Fruit fly (Drosophila melanogaster) whole organism, embryonic: ENCODE results near the gene CG14818.
A peak's percentile ranks its signal among the peaks of the same experiment; 100 is the strongest.

ENCODE experiments used
- Antp ChIP-seq: fragments of 200-800 bp; sonication (Bioruptor generic); optimal IDR thresholded peaks from 3 replicates; lab custom pipeline; 2016; ENCODE audit warnings: missing biosample characterization, missing genetic modification characterization
- Blimp-1 ChIP-seq: fragments of 200-800 bp; sonication (Bioruptor generic); optimal IDR thresholded peaks from 3 replicates; lab custom pipeline; 2018; ENCODE audit warnings: missing biosample characterization, missing genetic modification characterization, mild to moderate bottlenecking, moderate library complexity, missing genetic modification reagents
- CG1024 ChIP-seq: fragments of 200-800 bp; sonication (Bioruptor generic); IDR thresholded peaks from 2 replicates; pipeline ENCODE4 v1.3.6; 2022; ENCODE audit warnings: missing biosample characterization, missing genetic modification characterization
- CG10366 ChIP-seq: fragments of 200-800 bp; sonication (Bioruptor generic); IDR thresholded peaks from 2 replicates; pipeline ENCODE4 v1.3.6; 2022; ENCODE audit warnings: missing biosample characterization, missing genetic modification characterization
- CG10565 ChIP-seq: fragments of 200-800 bp; sonication (Bioruptor generic); optimal IDR thresholded peaks from 3 replicates; lab custom pipeline; 2016; ENCODE audit warnings: missing biosample characterization, mild to moderate bottlenecking, missing genetic modification characterization
- CG10979 ChIP-seq: fragments of 200-800 bp; sonication (Bioruptor generic); optimal IDR thresholded peaks from 2 replicates; lab custom pipeline; 2018; ENCODE audit warnings: missing biosample characterization, mild to moderate bottlenecking, missing genetic modification characterization, moderate library complexity
- CG11504 ChIP-seq: fragments of 200-800 bp; sonication (Bioruptor generic); optimal IDR thresholded peaks from 3 replicates; lab custom pipeline; 2019; ENCODE audit warnings: missing biosample characterization, mild to moderate bottlenecking, missing genetic modification characterization, moderate library complexity
- CG11695 ChIP-seq: fragments of 200-800 bp; sonication (Bioruptor generic); IDR thresholded peaks from 3 replicates; pipeline ENCODE4 v1.3.6; 2022; ENCODE audit warnings: missing biosample characterization, missing genetic modification characterization
- CG17361 ChIP-seq: fragments of 200-800 bp; sonication (Bioruptor generic); IDR thresholded peaks from 3 replicates; pipeline ENCODE4 v1.3.6; 2022; ENCODE audit warnings: missing biosample characterization, missing genetic modification characterization
- CG17385 ChIP-seq: fragments of 200-800 bp; sonication (Bioruptor generic); optimal IDR thresholded peaks from 3 replicates; lab custom pipeline; 2018; ENCODE audit warnings: missing biosample characterization, mild to moderate bottlenecking, missing genetic modification characterization
- CG17612 ChIP-seq: fragments of 200-800 bp; sonication (Bioruptor generic); IDR thresholded peaks from 2 replicates; pipeline ENCODE4 v1.3.6; 2022; ENCODE audit warnings: missing biosample characterization, missing genetic modification characterization
- CG2129 ChIP-seq: fragments of 200-800 bp; sonication (Bioruptor generic); IDR thresholded peaks from 2 replicates; pipeline ENCODE4 v1.3.6; 2022; ENCODE audit warnings: missing biosample characterization, missing genetic modification characterization; ENCODE audit not compliant: partially characterized antibody
- CG2202 ChIP-seq: fragments of 200-800 bp; sonication (Bioruptor generic); optimal IDR thresholded peaks from 2 replicates; lab custom pipeline; 2018; ENCODE audit warnings: missing biosample characterization, mild to moderate bottlenecking, missing genetic modification characterization
- CG2678 ChIP-seq: fragments of 200-800 bp; sonication (Bioruptor generic); optimal IDR thresholded peaks from 3 replicates; lab custom pipeline; 2019; ENCODE audit warnings: missing biosample characterization, mild to moderate bottlenecking, missing genetic modification characterization, moderate library complexity
- CG2712 ChIP-seq: fragments of 200-800 bp; optimal IDR thresholded peaks from 3 replicates; lab custom pipeline; 2019; ENCODE audit warnings: missing biosample characterization, mild to moderate bottlenecking, missing genetic modification characterization, moderate library complexity
- CG3407 ChIP-seq: fragments of 200-800 bp; sonication (Bioruptor generic); optimal IDR thresholded peaks from 2 replicates; lab custom pipeline; 2018; ENCODE audit warnings: missing biosample characterization, mild to moderate bottlenecking, missing genetic modification characterization
- CG34422 ChIP-seq: fragments of 200-800 bp; sonication (Bioruptor generic); IDR thresholded peaks from 3 replicates; pipeline ENCODE4 v1.3.6; 2022; ENCODE audit warnings: missing biosample characterization, missing genetic modification characterization
- CG3847 ChIP-seq: fragments of 200-800 bp; sonication (Bioruptor generic); IDR thresholded peaks from 2 replicates; pipeline ENCODE4 v1.3.6; 2022; ENCODE audit warnings: missing biosample characterization, missing genetic modification characterization
- CG4730 ChIP-seq: fragments of 200-800 bp; sonication (Bioruptor generic); IDR thresholded peaks from 2 replicates; pipeline ENCODE4 v1.3.6; 2022; ENCODE audit warnings: missing biosample characterization, missing genetic modification characterization
- CG4820 ChIP-seq: fragments of 200-800 bp; sonication (Bioruptor generic); optimal IDR thresholded peaks from 3 replicates; lab custom pipeline; 2016; ENCODE audit warnings: missing biosample characterization, missing genetic modification characterization
- CG7556 ChIP-seq: fragments of 200-800 bp; sonication (Bioruptor generic); optimal IDR thresholded peaks from 2 replicates; lab custom pipeline; 2017; ENCODE audit warnings: missing biosample characterization, mild to moderate bottlenecking, missing genetic modification characterization
- CG7963 ChIP-seq: fragments of 200-800 bp; sonication (Bioruptor generic); IDR thresholded peaks from 3 replicates; pipeline ENCODE4 v1.3.6; 2022; ENCODE audit warnings: missing biosample characterization, missing genetic modification characterization; ENCODE audit not compliant: partially characterized antibody
- CHES-1-like ChIP-seq: fragments of 200-800 bp; sonication (Bioruptor generic); optimal IDR thresholded peaks from 2 replicates; lab custom pipeline; 2016; ENCODE audit warnings: missing biosample characterization, missing genetic modification characterization
- Dll ChIP-seq: fragments of 200-800 bp; sonication (Bioruptor generic); IDR thresholded peaks from 4 replicates; pipeline ENCODE4 v1.3.6; 2022; ENCODE audit warnings: missing biosample characterization, missing genetic modification characterization; ENCODE audit not compliant: partially characterized antibody
- Doc2 ChIP-seq: fragments of 200-800 bp; sonication (Bioruptor generic); IDR thresholded peaks from 2 replicates; pipeline ENCODE4 v1.3.6; 2022; ENCODE audit warnings: missing biosample characterization, missing genetic modification characterization
- Fer1 ChIP-seq: fragments of 200-800 bp; sonication (Bioruptor generic); optimal IDR thresholded peaks from 2 replicates; lab custom pipeline; 2017; ENCODE audit warnings: missing biosample characterization, mild to moderate bottlenecking, missing genetic modification characterization
- Mad ChIP-seq: fragments of 200-800 bp; sonication (Bioruptor generic); optimal IDR thresholded peaks from 2 replicates; lab custom pipeline; 2016; ENCODE audit warnings: missing biosample characterization, missing genetic modification characterization
- Nf-YC ChIP-seq: fragments of 200-800 bp; optimal IDR thresholded peaks from 3 replicates; lab custom pipeline; 2019; ENCODE audit warnings: missing biosample characterization, mild to moderate bottlenecking, missing genetic modification characterization, moderate library complexity
- Ravus ChIP-seq: fragments of 200-800 bp; sonication (Bioruptor generic); IDR thresholded peaks from 2 replicates; pipeline ENCODE4 v1.3.6; 2022; ENCODE audit warnings: missing biosample characterization, missing genetic modification characterization
- ac ChIP-seq: fragments of 200-800 bp; sonication (Bioruptor generic); optimal IDR thresholded peaks from 3 replicates; lab custom pipeline; 2017; ENCODE audit warnings: missing biosample characterization, mild to moderate bottlenecking, missing genetic modification characterization
- ap ChIP-seq: fragments of 200-800 bp; sonication (Bioruptor generic); IDR thresholded peaks from 2 replicates; pipeline ENCODE4 v1.3.6; 2022; ENCODE audit warnings: missing biosample characterization, missing genetic modification characterization
- ase ChIP-seq: fragments of 200-800 bp; sonication (Bioruptor generic); IDR thresholded peaks from 3 replicates; pipeline ENCODE4 v1.3.6; 2022; ENCODE audit warnings: missing biosample characterization, missing genetic modification characterization
- chif ChIP-seq, 2 experiments: fragments of 200-800 bp; sonication (Bioruptor generic); optimal IDR thresholded peaks; 3 replicates each; lab custom pipeline; 2016; ENCODE audit warnings: missing biosample characterization in 2 of 2, missing genetic modification characterization in 2 of 2
- danr ChIP-seq: fragments of 200-800 bp; sonication (Bioruptor generic); IDR thresholded peaks from 2 replicates; pipeline ENCODE4 v1.3.6; 2022; ENCODE audit warnings: missing biosample characterization, missing genetic modification characterization
- fru ChIP-seq: fragments of >200 bp; optimal IDR thresholded peaks from 2 replicates; lab custom pipeline; 2017
- ftz-f1 ChIP-seq: fragments of 200-800 bp; sonication (Bioruptor generic); optimal IDR thresholded peaks from 2 replicates; lab custom pipeline; 2016; ENCODE audit warnings: missing biosample characterization, missing genetic modification characterization
- gce ChIP-seq: fragments of 200-800 bp; sonication (Bioruptor generic); IDR thresholded peaks from 3 replicates; pipeline ENCODE4 v1.3.6; 2022; ENCODE audit warnings: missing biosample characterization, missing genetic modification characterization
- hb ChIP-seq: fragments of 200-800 bp; sonication (Bioruptor generic); IDR thresholded peaks from 3 replicates; pipeline ENCODE4 v1.3.6; 2022; ENCODE audit warnings: missing biosample characterization, missing genetic modification characterization; ENCODE audit not compliant: partially characterized antibody
- inv ChIP-seq: fragments of 200-800 bp; sonication (Bioruptor generic); IDR thresholded peaks from 2 replicates; pipeline ENCODE4 v1.3.6; 2022; ENCODE audit warnings: missing biosample characterization, missing genetic modification characterization; ENCODE audit not compliant: partially characterized antibody
- lab ChIP-seq: fragments of 200-800 bp; sonication (Bioruptor generic); optimal IDR thresholded peaks from 3 replicates; lab custom pipeline; 2017; ENCODE audit warnings: missing biosample characterization, missing genetic modification characterization, mild to moderate bottlenecking, moderate library complexity, missing genetic modification reagents
- mirr ChIP-seq: fragments of 200-800 bp; sonication (Bioruptor generic); optimal IDR thresholded peaks from 3 replicates; lab custom pipeline; 2018; ENCODE audit warnings: missing biosample characterization, mild to moderate bottlenecking, missing genetic modification characterization
- nau ChIP-seq: fragments of 200-800 bp; sonication (Bioruptor generic); optimal IDR thresholded peaks from 3 replicates; lab custom pipeline; 2017; ENCODE audit warnings: missing biosample characterization, mild to moderate bottlenecking, missing genetic modification characterization, missing genetic modification reagents
- nerfin-2 ChIP-seq: fragments of 200-800 bp; sonication (Bioruptor generic); IDR thresholded peaks from 2 replicates; pipeline ENCODE4 v1.3.6; 2022; ENCODE audit warnings: missing biosample characterization, missing genetic modification characterization; ENCODE audit not compliant: partially characterized antibody
- seq ChIP-seq: fragments of 200-800 bp; sonication (Bioruptor generic); IDR thresholded peaks from 2 replicates; pipeline ENCODE4 v1.3.6; 2022; ENCODE audit warnings: missing biosample characterization, missing genetic modification characterization
- slou ChIP-seq: fragments of 200-800 bp; sonication (Bioruptor generic); optimal IDR thresholded peaks from 3 replicates; lab custom pipeline; 2016; ENCODE audit warnings: missing biosample characterization, missing genetic modification characterization
- sna ChIP-seq: fragments of 200-800 bp; sonication (Bioruptor generic); IDR thresholded peaks from 2 replicates; pipeline ENCODE4 v1.3.6; 2022; ENCODE audit warnings: missing biosample characterization, missing genetic modification characterization; ENCODE audit not compliant: partially characterized antibody
- unpg ChIP-seq: fragments of 200-800 bp; sonication (Bioruptor generic); optimal IDR thresholded peaks from 3 replicates; lab custom pipeline; 2018; ENCODE audit warnings: missing biosample characterization, mild to moderate bottlenecking, missing genetic modification characterization, moderate library complexity
- zfh2 ChIP-seq: fragments of 200-800 bp; sonication (Bioruptor generic); optimal IDR thresholded peaks from 2 replicates; lab custom pipeline; 2016; ENCODE audit warnings: missing biosample characterization, missing genetic modification characterization

The CG14818 gene

DNA sequence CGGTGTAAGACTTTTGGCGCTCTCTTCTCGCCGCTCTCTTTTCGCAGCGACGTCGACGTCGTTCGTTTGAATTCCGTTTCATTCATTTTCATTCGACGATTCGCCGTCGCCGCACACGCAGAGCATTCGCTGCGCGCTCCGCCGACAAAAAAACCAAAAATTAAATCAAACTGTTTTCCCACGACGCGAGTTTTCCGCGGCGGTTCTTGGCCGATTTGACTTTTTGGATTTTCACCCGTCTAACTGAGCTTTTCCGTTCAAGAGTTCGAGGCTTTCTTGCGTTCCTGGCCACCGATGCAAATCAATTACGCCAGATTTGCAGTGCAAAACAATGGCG is 48.4 kb downstream of the CG14818 start (continued):
- 0 out of 2 replicates have a peak, but pooled peaks have one; percentile 42 for TF ChIP-seq nerfin-2 (GFP tag; lab: Robert Waterston, UW)
- 0 out of 4 replicates have a peak, but pooled peaks have one; percentile 8 for TF ChIP-seq Dll (GFP tag; lab: Robert Waterston, UW)
- TF ChIP-seq Blimp-1: no peak
- no peak for TF ChIP-seq unpg
- TF ChIP-seq CG7556 (GFP tag; lab: Kevin White, UChicago): peak; percentile 78
- TF ChIP-seq CG10979 (tag; lab: Kevin White, UChicago): no peak

DNA sequence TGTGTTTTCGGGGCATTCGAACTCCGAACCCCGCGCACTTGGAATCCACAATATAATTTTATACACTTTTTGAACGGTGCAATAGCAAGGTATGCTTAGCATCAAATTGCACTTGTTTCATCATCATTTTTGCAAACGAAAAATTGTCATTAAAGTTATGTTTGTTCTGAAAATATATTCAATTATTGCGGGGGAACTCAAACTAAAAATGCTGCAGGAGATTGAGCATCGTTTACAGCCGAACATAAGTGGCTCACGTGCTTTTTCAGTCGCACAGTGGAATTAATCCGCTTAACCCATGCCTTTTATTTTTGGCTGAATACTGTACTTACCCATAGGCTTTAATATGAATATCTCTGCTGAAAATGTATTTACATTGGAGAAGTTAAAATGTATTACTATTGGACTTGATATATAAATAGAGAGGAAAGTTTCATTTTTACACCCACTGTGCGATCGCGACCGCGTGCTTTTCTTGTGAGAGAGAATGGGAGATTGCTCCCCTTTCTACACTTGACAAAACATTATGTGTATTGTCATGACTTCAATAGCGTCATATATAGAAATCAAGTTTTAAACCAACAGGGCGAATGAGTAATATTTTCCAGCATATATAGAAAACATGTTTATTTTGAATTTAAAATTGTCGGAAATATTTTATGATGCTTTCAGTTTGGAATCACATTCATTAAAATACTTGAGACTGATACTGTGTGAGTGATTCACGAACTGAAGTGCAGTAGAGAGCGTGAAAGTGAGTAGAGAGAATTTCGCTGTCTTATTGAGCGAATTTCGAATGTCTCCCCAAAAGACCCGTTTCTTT is 49.0 kb downstream of the CG14818 start:
- TF ChIP-seq sna (GFP tag; lab: Robert Waterston, UW) (no peak), CG11695 (GFP tag; lab: Robert Waterston, UW) (peak; percentile 95), CG2678 (tag; lab: Kevin White, UChicago) (peak; percentile 97), CG3407 (GFP tag; lab: Kevin White, UChicago) (peak; percentile 88), CG2129 (GFP tag; lab: Robert Waterston, UW) (no peak), CG34422 (GFP tag; lab: Robert Waterston, UW) (peak; percentile 98), CG17361 (GFP tag; lab: Robert Waterston, UW) (peak; percentile 98), CG7963 (GFP tag; lab: Robert Waterston, UW) (no peak), chif (GFP tag; optimal IDR thresholded peaks at IDR 0.05; lab: Kevin White, UChicago) (peak; percentile 90 to 93), CG2202 (peak; percentile 73), danr (peak; percentile 94), CG3847 (GFP tag; lab: Robert Waterston, UW) (peak; percentile 96), slou (peak; percentile 88), mirr (GFP tag; lab: Kevin White, UChicago) (peak; percentile 84), CG17612 (GFP tag; lab: Robert Waterston, UW) (peak; percentile 91), seq (peak; percentile 94), Ravus (GFP tag; lab: Robert Waterston, UW) (peak; percentile 84), Antp (GFP tag; lab: Kevin White, UChicago) (peak; percentile 91), nau (peak; percentile 92), Fer1 (GFP tag; lab: Kevin White, UChicago) (peak; percentile 95), CG1024 (GFP tag; lab: Robert Waterston, UW) (peak; percentile 93), CG11504 (tag; lab: Kevin White, UChicago) (peak; percentile 96), inv (GFP tag; lab: Robert Waterston, UW) (no peak), lab (GFP tag; lab: Kevin White, UChicago) (peak; percentile 98), zfh2 (peak; percentile 96), Doc2 (GFP tag; lab: Robert Waterston, UW) (peak; percentile 74), Nf-YC (tag; lab: Kevin White, UChicago) (peak; percentile 88), Mad (peak; percentile 92), hb (0 out of 3 replicates have a peak, but pooled peaks have one; percentile 30), CG10366 (peak; percentile 97), ftz-f1 (peak; percentile 36), ap (peak; percentile 96), CG2712 (tag; lab: Kevin White, UChicago) (peak; percentile 95), ac (GFP tag; lab: Kevin White, UChicago) (peak; percentile 74), fru (no peak), CG10565 (peak; percentile 31), gce (peak; percentile 98), CG4820 (peak; percentile 90), CG17385 (GFP tag; lab: Kevin White, UChicago) (peak; percentile 91), CHES-1-like (GFP tag; lab: Kevin White, UChicago) (peak; percentile 93), CG4730 (GFP tag; lab: Robert Waterston, UW) (peak; percentile 96), ase (GFP tag; lab: Robert Waterston, UW) (peak; percentile 97)
